Worm (Caenorhabditis elegans): ENCODE results near the gene M02G9.4.

M02G9.4 gene

DNA sequence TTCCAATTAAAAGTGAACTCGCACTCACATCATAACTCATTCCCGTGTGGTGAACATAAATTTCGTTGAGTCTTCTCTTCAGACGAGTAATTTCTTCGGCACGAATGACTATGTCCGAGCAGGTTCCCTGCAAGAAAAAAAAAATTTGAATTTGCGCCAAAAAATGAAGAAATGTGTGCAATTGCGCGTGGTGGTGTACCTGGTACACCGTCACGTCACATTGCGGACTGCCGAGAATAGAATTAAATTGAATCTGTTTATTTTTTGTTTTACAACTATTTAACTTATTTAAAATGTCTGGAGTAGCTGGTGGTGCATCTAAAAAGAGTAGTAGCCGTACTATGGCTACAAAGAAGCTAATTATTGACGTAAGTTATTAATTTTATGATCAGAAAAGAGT, 16.2 kb upstream of the M02G9.4 start, which contains the start of gene mdt-22:
Gene mdt-22, plus strand, starts transcription at position 263 of the 400 bp plus-strand sequence.
- TF ChIP-seq tab-1 (GFP tag; IDR thresholded peaks at IDR 0.05) (no peak), med-1 (GFP tag; optimal IDR thresholded peaks at IDR 0.05; ENCODE audit: insufficient read depth) (no peak), ztf-23 (GFP tag; IDR thresholded peaks at IDR 0.05) (peak; percentile 58; the same call in 1 of the 2 replicates), ref-1 (GFP tag; conservative IDR thresholded peaks at IDR 0.05) (no peak), T22C8.4 (GFP tag; IDR thresholded peaks at IDR 0.05) (no peak), flt-1 (GFP tag; IDR thresholded peaks at IDR 0.05) (peak; percentile 80; the same call in 1 of the 2 replicates), cog-1 (tag; optimal IDR thresholded peaks at IDR 0.05) (peak; percentile 46), ztf-29 (GFP tag; IDR thresholded peaks at IDR 0.05) (no peak), klf-2 (GFP tag; conservative IDR thresholded peaks at IDR 0.05) (0 out of 2 replicates have a peak, but pooled peaks have one; percentile 67)

DNA sequence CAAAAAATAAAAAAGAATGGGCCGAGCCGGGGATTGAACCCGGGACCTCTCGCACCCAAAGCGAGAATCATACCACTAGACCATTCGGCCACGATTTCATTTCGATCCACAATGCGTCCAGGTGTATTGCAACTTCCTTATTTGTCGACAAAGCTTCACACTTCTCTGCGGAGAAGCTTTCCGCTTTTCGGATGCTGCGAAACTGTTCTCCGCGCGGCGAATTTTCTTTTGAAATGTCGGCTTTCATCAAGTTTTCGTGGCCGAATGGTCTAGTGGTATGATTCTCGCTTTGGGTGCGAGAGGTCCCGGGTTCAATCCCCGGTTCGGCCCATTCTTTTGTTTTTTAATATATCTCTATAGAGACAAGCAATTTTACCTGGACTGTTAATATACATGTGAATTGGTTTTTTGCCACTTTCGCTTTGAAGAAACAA, 14.9 kb upstream of the M02G9.4 start:
- TF ChIP-seq klf-2 (GFP tag; conservative IDR thresholded peaks at IDR 0.05) (0 out of 2 replicates have a peak, but pooled peaks have one; percentile 65), ztf-29 (GFP tag; IDR thresholded peaks at IDR 0.05) (0 out of 2 replicates have a peak, but pooled peaks have one; percentile 33), ztf-23 (GFP tag; IDR thresholded peaks at IDR 0.05) (peak; percentile 63; the same call in 1 of the 2 replicates), tab-1 (GFP tag; IDR thresholded peaks at IDR 0.05) (0 out of 2 replicates have a peak, but pooled peaks have one; percentile 35)

DNA sequence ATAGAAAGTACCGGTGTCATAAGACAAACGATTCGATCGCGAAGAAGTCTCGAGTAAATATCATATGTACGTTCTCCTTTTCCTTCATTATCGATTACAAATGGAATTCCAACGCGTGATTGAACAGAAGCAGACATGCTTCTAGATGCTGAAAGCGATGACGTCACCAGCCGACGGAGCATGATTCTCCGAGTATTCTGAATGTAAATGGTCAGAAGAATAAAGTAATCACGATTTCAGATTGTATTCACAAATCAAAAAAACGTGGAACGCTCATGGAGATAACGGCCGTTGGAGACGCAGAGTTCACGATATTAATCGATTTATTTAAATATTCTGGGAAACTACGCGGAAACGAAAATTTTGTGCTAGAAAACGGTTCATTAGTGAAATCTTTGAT, 14.5 kb upstream of the M02G9.4 start, which contains the start of gene clpp-1:
Gene clpp-1, minus strand, starts transcription at position 197 of the 400 bp plus-strand sequence.
- TF ChIP-seq ref-1 (GFP tag; conservative IDR thresholded peaks at IDR 0.05), result no peak
- no peak for TF ChIP-seq klf-2 (GFP tag; conservative IDR thresholded peaks at IDR 0.05)

DNA sequence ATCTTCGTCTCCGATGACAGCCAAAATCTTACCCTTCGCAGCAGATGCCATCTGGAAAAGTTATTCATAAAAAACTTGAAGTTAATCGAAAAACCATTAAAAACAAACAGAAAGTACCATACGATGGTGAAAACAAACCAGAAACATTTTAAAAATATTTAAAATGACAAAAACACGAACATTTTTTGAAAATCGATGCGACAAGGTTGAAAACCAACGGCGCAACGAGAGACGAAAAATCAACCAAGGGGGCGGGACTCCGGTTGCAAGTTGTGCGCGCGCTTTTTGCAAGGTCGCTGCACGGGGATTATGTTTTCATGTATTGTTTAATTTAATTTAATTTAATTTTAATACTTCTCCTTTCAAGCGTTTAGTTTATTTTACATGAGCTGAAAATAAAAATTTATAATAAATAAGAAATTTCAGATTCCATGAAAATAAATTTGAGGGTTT, 13.4 kb upstream of the M02G9.4 start, which contains the start of gene vha-9:
Gene vha-9, minus strand, starts transcription at position 51 of the 453 bp plus-strand sequence.
- peak; percentile 7 for TF ChIP-seq cog-1 (tag; optimal IDR thresholded peaks at IDR 0.05)
- no peak for TF ChIP-seq ref-1 (GFP tag; conservative IDR thresholded peaks at IDR 0.05)
- TF ChIP-seq tab-1 (GFP tag; IDR thresholded peaks at IDR 0.05), result no peak
- TF ChIP-seq med-1 (GFP tag; optimal IDR thresholded peaks at IDR 0.05; ENCODE audit: insufficient read depth), result peak; percentile 62
- no peak for TF ChIP-seq T22C8.4 (GFP tag; IDR thresholded peaks at IDR 0.05)

DNA sequence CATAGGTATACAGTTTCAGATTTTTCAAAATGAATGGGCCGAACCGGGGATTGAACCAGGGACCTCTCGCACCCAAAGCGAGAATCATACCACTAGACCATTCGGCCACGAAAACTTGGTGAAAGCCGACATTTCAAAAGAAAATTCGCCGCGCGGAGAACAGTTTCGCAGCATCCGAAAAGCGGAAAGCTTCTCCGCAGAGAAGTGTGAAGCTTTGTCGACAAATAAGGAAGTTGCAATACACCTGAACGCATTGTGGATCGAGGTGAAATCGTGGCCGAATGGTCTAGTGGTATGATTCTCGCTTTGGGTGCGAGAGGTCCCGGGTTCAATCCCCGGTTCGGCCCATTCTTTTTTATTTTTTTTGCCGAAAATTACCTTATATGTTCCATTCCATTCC, 12.4 kb upstream of the M02G9.4 start:
- TF ChIP-seq ztf-23 (GFP tag; IDR thresholded peaks at IDR 0.05) (0 out of 2 replicates have a peak, but pooled peaks have one; percentile 34), tab-1 (GFP tag; IDR thresholded peaks at IDR 0.05) (peak; percentile 78; the same call in 1 of the 2 replicates)

DNA sequence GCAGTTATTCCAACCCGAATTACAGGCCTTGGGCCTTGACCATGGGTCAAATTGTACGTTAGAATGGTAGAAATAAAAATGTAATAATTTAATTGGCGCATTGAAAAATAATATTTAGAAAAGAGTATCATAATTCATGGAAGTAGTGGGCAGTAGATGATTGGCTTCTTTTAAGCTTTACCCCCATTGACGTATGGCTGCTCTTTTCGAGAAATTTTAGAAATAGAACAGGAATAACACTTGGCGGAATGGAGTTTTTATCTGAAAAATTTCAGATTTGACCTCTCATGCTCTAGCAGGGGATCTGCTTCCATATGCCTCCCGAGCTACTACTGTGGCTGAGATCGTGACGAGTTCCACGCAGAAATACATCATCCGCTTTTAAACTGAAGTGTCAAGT, 8.4 kb upstream of the M02G9.4 start, which contains the start of gene gcy-4:
Gene gcy-4, minus strand, starts transcription at position 101 of the 400 bp plus-strand sequence.
- no peak for TF ChIP-seq tab-1 (GFP tag; IDR thresholded peaks at IDR 0.05)
- TF ChIP-seq cog-1 (tag; optimal IDR thresholded peaks at IDR 0.05), result no peak
- no peak for TF ChIP-seq klf-2 (GFP tag; conservative IDR thresholded peaks at IDR 0.05)
- TF ChIP-seq med-1 (GFP tag; optimal IDR thresholded peaks at IDR 0.05; ENCODE audit: insufficient read depth), result no peak
- no peak for TF ChIP-seq ztf-23 (GFP tag; IDR thresholded peaks at IDR 0.05)
- TF ChIP-seq T22C8.4 (GFP tag; IDR thresholded peaks at IDR 0.05), result no peak
- no peak for TF ChIP-seq ztf-29 (GFP tag; IDR thresholded peaks at IDR 0.05)
- TF ChIP-seq ref-1 (GFP tag; conservative IDR thresholded peaks at IDR 0.05), result no peak
- TF ChIP-seq flt-1 (GFP tag; IDR thresholded peaks at IDR 0.05), result no peak

DNA sequence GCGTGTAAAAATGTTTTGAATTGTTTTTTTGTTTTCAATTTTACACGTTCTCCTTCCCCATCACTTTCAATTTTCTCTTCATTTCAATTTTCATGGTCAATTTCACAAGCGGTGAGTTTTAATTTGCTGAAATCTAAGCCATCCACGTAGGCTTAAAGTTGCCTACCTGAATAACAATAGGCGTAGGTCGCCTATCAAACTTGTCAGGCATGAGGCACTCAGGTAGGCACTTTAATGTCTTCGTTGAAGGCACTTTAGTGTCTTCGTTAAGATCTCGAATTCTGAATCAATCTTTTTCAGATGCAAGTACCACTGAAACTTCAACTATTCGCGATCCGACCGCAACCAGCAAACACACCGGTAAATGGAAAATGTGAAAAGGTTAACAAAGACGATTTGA, 7.8 kb upstream of the M02G9.4 start, which contains the start of gene ZK970.8:
Gene ZK970.8, plus strand, starts transcription at position 301 of the 400 bp plus-strand sequence.
- TF ChIP-seq ref-1 (GFP tag; conservative IDR thresholded peaks at IDR 0.05) (no peak), T22C8.4 (GFP tag; IDR thresholded peaks at IDR 0.05) (no peak), ztf-29 (GFP tag; IDR thresholded peaks at IDR 0.05) (no peak), med-1 (GFP tag; optimal IDR thresholded peaks at IDR 0.05; ENCODE audit: insufficient read depth) (no peak), tab-1 (GFP tag; IDR thresholded peaks at IDR 0.05) (no peak), klf-2 (GFP tag; conservative IDR thresholded peaks at IDR 0.05) (no peak), flt-1 (GFP tag; IDR thresholded peaks at IDR 0.05) (no peak), cog-1 (tag; optimal IDR thresholded peaks at IDR 0.05) (no peak), ztf-23 (GFP tag; IDR thresholded peaks at IDR 0.05) (no peak)

DNA sequence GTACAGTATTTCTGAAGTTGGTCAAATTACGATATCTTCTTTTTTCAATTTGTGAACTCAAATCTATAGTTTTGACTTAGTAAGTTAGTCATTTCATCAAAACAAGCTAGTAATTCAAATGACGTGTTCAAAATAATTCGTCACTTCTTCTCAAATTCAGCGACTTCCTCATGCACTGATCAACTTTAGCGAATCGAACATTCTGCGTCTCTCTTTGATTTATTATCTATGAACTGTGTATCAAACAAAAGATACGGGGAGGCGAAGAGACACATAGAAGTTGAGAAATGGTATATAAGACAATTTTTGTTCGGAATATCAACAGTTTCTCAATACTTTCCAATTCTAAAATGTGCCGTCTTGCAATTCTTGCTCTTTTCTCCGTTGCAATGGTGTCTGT, 5.1 kb upstream of the M02G9.4 start, which contains the start of gene srlf-34:
Gene srlf-34, plus strand, starts transcription at position 321 of the 400 bp plus-strand sequence.
- TF ChIP-seq ref-1 (GFP tag; conservative IDR thresholded peaks at IDR 0.05) (no peak), flt-1 (GFP tag; IDR thresholded peaks at IDR 0.05) (no peak), ztf-23 (GFP tag; IDR thresholded peaks at IDR 0.05) (no peak), klf-2 (GFP tag; conservative IDR thresholded peaks at IDR 0.05) (no peak), cog-1 (tag; optimal IDR thresholded peaks at IDR 0.05) (no peak), ztf-29 (GFP tag; IDR thresholded peaks at IDR 0.05) (no peak), tab-1 (GFP tag; IDR thresholded peaks at IDR 0.05) (no peak), T22C8.4 (GFP tag; IDR thresholded peaks at IDR 0.05) (no peak), med-1 (GFP tag; optimal IDR thresholded peaks at IDR 0.05; ENCODE audit: insufficient read depth) (no peak)

DNA sequence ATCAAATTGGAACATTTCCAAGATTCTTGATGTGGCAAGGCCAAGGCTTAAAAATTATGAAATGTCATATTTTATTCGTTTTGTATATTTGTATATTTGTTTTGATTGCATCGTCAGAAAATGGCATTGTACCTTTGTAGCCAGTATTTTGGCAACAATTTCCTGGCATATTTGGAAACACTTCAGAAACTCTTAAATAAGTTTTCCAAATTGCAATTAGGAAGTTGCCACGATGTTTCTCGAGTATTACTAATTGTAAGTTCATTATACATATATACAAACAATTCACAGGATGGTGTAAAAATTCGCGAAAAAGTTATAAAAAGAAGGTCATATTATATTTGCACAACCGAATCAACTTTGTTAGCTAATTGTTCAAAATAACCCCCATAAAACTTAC, 1.9 kb upstream of the M02G9.4 start, which contains the start of gene idpp-8:
Gene idpp-8, plus strand, starts transcription at position 301 of the 400 bp plus-strand sequence.
- TF ChIP-seq med-1 (GFP tag; optimal IDR thresholded peaks at IDR 0.05; ENCODE audit: insufficient read depth) (no peak), T22C8.4 (GFP tag; IDR thresholded peaks at IDR 0.05) (no peak), klf-2 (GFP tag; conservative IDR thresholded peaks at IDR 0.05) (no peak), cog-1 (tag; optimal IDR thresholded peaks at IDR 0.05) (no peak), ref-1 (GFP tag; conservative IDR thresholded peaks at IDR 0.05) (no peak), flt-1 (GFP tag; IDR thresholded peaks at IDR 0.05) (no peak), tab-1 (GFP tag; IDR thresholded peaks at IDR 0.05) (no peak), ztf-29 (GFP tag; IDR thresholded peaks at IDR 0.05) (no peak), ztf-23 (GFP tag; IDR thresholded peaks at IDR 0.05) (no peak)

DNA sequence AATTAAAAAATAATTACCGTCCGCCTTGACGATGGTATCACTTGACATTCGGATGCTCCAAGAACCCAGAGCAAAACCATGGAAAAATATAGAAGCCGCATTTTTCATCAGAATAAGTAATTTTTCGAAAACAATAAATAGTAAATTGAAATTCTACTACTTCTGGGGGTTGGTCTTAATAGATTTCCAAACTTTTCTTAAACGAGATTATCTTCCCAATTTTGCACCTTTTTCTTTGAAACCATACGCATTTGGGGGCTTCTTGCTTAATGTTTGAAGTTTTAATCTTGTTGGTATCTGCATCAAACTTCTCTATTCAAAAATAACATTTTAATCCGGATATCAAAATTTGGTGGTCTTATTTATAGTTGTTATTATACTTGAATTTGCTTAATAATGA, 988 bp upstream of the M02G9.4 start, which contains the start of gene gcy-5:
Gene gcy-5, minus strand, starts transcription at position 101 of the 400 bp plus-strand sequence.
- TF ChIP-seq ztf-29 (GFP tag; IDR thresholded peaks at IDR 0.05) (no peak), klf-2 (GFP tag; conservative IDR thresholded peaks at IDR 0.05) (no peak), flt-1 (GFP tag; IDR thresholded peaks at IDR 0.05) (no peak), cog-1 (tag; optimal IDR thresholded peaks at IDR 0.05) (no peak), T22C8.4 (GFP tag; IDR thresholded peaks at IDR 0.05) (no peak), ztf-23 (GFP tag; IDR thresholded peaks at IDR 0.05) (no peak), ref-1 (GFP tag; conservative IDR thresholded peaks at IDR 0.05) (no peak), med-1 (GFP tag; optimal IDR thresholded peaks at IDR 0.05; ENCODE audit: insufficient read depth) (no peak), tab-1 (GFP tag; IDR thresholded peaks at IDR 0.05) (no peak)
